Fruit fly (Drosophila melanogaster) whole organism, embryonic: Measurements from ENCODE around the gene inaE.

Source experiments
- ATbp ChIP-seq: fragments of 200-800 bp; sonication (Bioruptor generic); optimal IDR thresholded peaks from 2 replicates; lab custom pipeline; 2017; ENCODE audit warnings: missing biosample characterization, mild to moderate bottlenecking, missing genetic modification characterization, missing genetic modification reagents
- Awh ChIP-seq: fragments of 200-800 bp; sonication (Bioruptor generic); IDR thresholded peaks from 2 replicates; pipeline ENCODE4, ENCODE4 v1.3.6; 2022; ENCODE audit warnings: missing biosample characterization, missing genetic modification characterization
- Blimp-1 ChIP-seq: fragments of 200-800 bp; sonication (Bioruptor generic); optimal IDR thresholded peaks from 3 replicates; lab custom pipeline; 2018; ENCODE audit warnings: missing biosample characterization, missing genetic modification characterization, mild to moderate bottlenecking, moderate library complexity, missing genetic modification reagents
- CG11695 ChIP-seq: fragments of 200-800 bp; sonication (Bioruptor generic); IDR thresholded peaks from 3 replicates; pipeline ENCODE4 v1.3.6; 2022; ENCODE audit warnings: missing biosample characterization, missing genetic modification characterization
- CG12391 ChIP-seq: fragments of 200-800 bp; sonication (Bioruptor generic); optimal IDR thresholded peaks from 3 replicates; lab custom pipeline; 2018; ENCODE audit warnings: missing biosample characterization, mild to moderate bottlenecking, missing genetic modification characterization, moderate library complexity
- CG13296 ChIP-seq: fragments of 200-800 bp; sonication (Bioruptor generic); optimal IDR thresholded peaks from 3 replicates; lab custom pipeline; 2018; ENCODE audit warnings: missing biosample characterization, mild to moderate bottlenecking, missing genetic modification characterization
- CG17359 ChIP-seq: fragments of 200-800 bp; sonication (Bioruptor generic); optimal IDR thresholded peaks from 3 replicates; lab custom pipeline; 2018; ENCODE audit warnings: missing biosample characterization, mild to moderate bottlenecking, missing genetic modification characterization, moderate library complexity
- CG17361 ChIP-seq: fragments of 200-800 bp; sonication (Bioruptor generic); IDR thresholded peaks from 3 replicates; pipeline ENCODE4 v1.3.6; 2022; ENCODE audit warnings: missing biosample characterization, missing genetic modification characterization
- CG18599 ChIP-seq: fragments of 200-800 bp; sonication (Bioruptor generic); optimal IDR thresholded peaks from 3 replicates; lab custom pipeline; 2017; ENCODE audit warnings: missing biosample characterization, missing genetic modification characterization, mild to moderate bottlenecking, moderate library complexity, missing genetic modification reagents
- CG2712 ChIP-seq: fragments of 200-800 bp; optimal IDR thresholded peaks from 3 replicates; lab custom pipeline; 2019; ENCODE audit warnings: missing biosample characterization, mild to moderate bottlenecking, missing genetic modification characterization, moderate library complexity
- CG31441 ChIP-seq: fragments of 200-800 bp; sonication (Bioruptor generic); IDR thresholded peaks from 2 replicates; pipeline ENCODE4 v1.3.6; 2022; ENCODE audit warnings: missing biosample characterization, missing genetic modification characterization
- CG32532 ChIP-seq: fragments of 200-800 bp; sonication (Bioruptor generic); IDR thresholded peaks from 2 replicates; pipeline ENCODE4 v1.3.6; 2022; ENCODE audit warnings: missing biosample characterization, missing genetic modification characterization
- CG32772 ChIP-seq: fragments of 200-800 bp; sonication (Bioruptor generic); IDR thresholded peaks from 2 replicates; pipeline ENCODE4 v1.3.6; 2022; ENCODE audit warnings: missing biosample characterization, missing genetic modification characterization
- CG4617 ChIP-seq: fragments of 200-800 bp; sonication (Bioruptor generic); optimal IDR thresholded peaks from 3 replicates; lab custom pipeline; 2016; ENCODE audit warnings: missing biosample characterization, missing genetic modification characterization, borderline replicate concordance
- CG8388 ChIP-seq: fragments of 200-800 bp; sonication (Bioruptor generic); optimal IDR thresholded peaks from 2 replicates; lab custom pipeline; 2019; ENCODE audit warnings: missing biosample characterization, mild to moderate bottlenecking, missing genetic modification characterization, moderate library complexity
- CG9932 ChIP-seq: fragments of 200-800 bp; sonication (Bioruptor generic); IDR thresholded peaks from 2 replicates; pipeline ENCODE4 v1.3.6; 2022; ENCODE audit warnings: missing biosample characterization, missing genetic modification characterization
- Dad ChIP-seq: fragments of 200-800 bp; sonication (Bioruptor generic); optimal IDR thresholded peaks from 3 replicates; lab custom pipeline; 2016; ENCODE audit warnings: missing biosample characterization, missing genetic modification characterization
- Dbx ChIP-seq: fragments of 200-800 bp; sonication (Bioruptor generic); IDR thresholded peaks from 3 replicates; pipeline ENCODE4 v1.3.6; 2022; ENCODE audit warnings: missing biosample characterization, missing genetic modification characterization
- Drgx ChIP-seq: fragments of 200-800 bp; sonication (Bioruptor generic); IDR thresholded peaks from 2 replicates; pipeline ENCODE4 v1.3.6; 2022; ENCODE audit warnings: missing biosample characterization, missing genetic modification characterization
- E2f2 ChIP-seq: fragments of 200-800 bp; sonication (Bioruptor generic); IDR thresholded peaks from 2 replicates; pipeline ENCODE4 v1.3.6; 2022; ENCODE audit warnings: missing biosample characterization, missing genetic modification characterization
- Ets97D ChIP-seq: fragments of 200-800 bp; sonication (Bioruptor generic); optimal IDR thresholded peaks from 3 replicates; lab custom pipeline; 2016; ENCODE audit warnings: missing biosample characterization, missing genetic modification characterization
- Fer2 ChIP-seq: fragments of 200-800 bp; sonication (Bioruptor generic); optimal IDR thresholded peaks from 2 replicates; lab custom pipeline; 2018; ENCODE audit warnings: missing biosample characterization, mild to moderate bottlenecking, missing genetic modification characterization, moderate library complexity
- HLH3B ChIP-seq: fragments of 200-800 bp; sonication (Bioruptor generic); IDR thresholded peaks from 2 replicates; pipeline ENCODE4 v1.3.6; 2022; ENCODE audit warnings: missing biosample characterization, missing genetic modification characterization
- Hmr ChIP-seq: fragments of 200-800 bp; sonication (Bioruptor generic); optimal IDR thresholded peaks from 3 replicates; lab custom pipeline; 2017; ENCODE audit warnings: mild to moderate bottlenecking, missing biosample characterization, missing genetic modification reagents, missing genetic modification characterization
- Meics ChIP-seq: fragments of 200-800 bp; sonication (Bioruptor generic); optimal IDR thresholded peaks from 2 replicates; lab custom pipeline; 2017; ENCODE audit warnings: missing biosample characterization, mild to moderate bottlenecking, missing genetic modification characterization
- Oli ChIP-seq: fragments of 200-800 bp; sonication (Bioruptor generic); optimal IDR thresholded peaks from 2 replicates; lab custom pipeline; 2018; ENCODE audit warnings: missing biosample characterization, mild to moderate bottlenecking, missing genetic modification characterization, moderate library complexity
- Optix ChIP-seq: fragments of 200-800 bp; sonication (Bioruptor generic); IDR thresholded peaks from 3 replicates; pipeline ENCODE4 v1.3.6; 2022; ENCODE audit warnings: missing biosample characterization, missing genetic modification characterization
- PHDP ChIP-seq: fragments of 200-800 bp; sonication (Bioruptor generic); optimal IDR thresholded peaks from 3 replicates; lab custom pipeline; 2018; ENCODE audit warnings: missing biosample characterization, mild to moderate bottlenecking, missing genetic modification characterization, moderate library complexity
- Rfx ChIP-seq: fragments of 200-800 bp; sonication (Bioruptor generic); IDR thresholded peaks from 2 replicates; pipeline ENCODE4 v1.3.6; 2022; ENCODE audit warnings: missing biosample characterization, missing genetic modification characterization
- Sox102F ChIP-seq: fragments of 200-800 bp; sonication (Bioruptor generic); optimal IDR thresholded peaks from 2 replicates; lab custom pipeline; 2018; ENCODE audit warnings: missing biosample characterization, mild to moderate bottlenecking, missing genetic modification characterization, moderate library complexity
- Xrp1 ChIP-seq: fragments of 200-800 bp; sonication (Bioruptor generic); IDR thresholded peaks from 2 replicates; pipeline ENCODE4 v1.3.6; 2022; ENCODE audit warnings: missing biosample characterization, missing genetic modification characterization
- amos ChIP-seq: fragments of 200-800 bp; sonication (Bioruptor generic); IDR thresholded peaks from 2 replicates; pipeline ENCODE4 v1.3.6; 2022; ENCODE audit warnings: missing biosample characterization, missing genetic modification characterization; ENCODE audit not compliant: partially characterized antibody
- ara ChIP-seq: fragments of 200-800 bp; sonication (Bioruptor generic); IDR thresholded peaks from 2 replicates; pipeline ENCODE4 v1.3.6; 2022; ENCODE audit warnings: missing biosample characterization, missing genetic modification characterization
- dmrt99B ChIP-seq: fragments of 200-800 bp; sonication (Bioruptor generic); optimal IDR thresholded peaks from 2 replicates; lab custom pipeline; 2018; ENCODE audit warnings: missing biosample characterization, mild to moderate bottlenecking, missing genetic modification characterization, moderate library complexity
- dysf ChIP-seq: fragments of 200-800 bp; sonication (Bioruptor generic); IDR thresholded peaks from 3 replicates; pipeline ENCODE4 v1.3.6; 2022; ENCODE audit warnings: missing biosample characterization, missing genetic modification characterization
- ewg ChIP-seq: fragments of 200-800 bp; sonication (Bioruptor generic); optimal IDR thresholded peaks from 3 replicates; lab custom pipeline; 2017; ENCODE audit warnings: mild to moderate bottlenecking, missing biosample characterization, missing genetic modification reagents, missing genetic modification characterization
- ftz-f1 ChIP-seq: fragments of 200-800 bp; sonication (Bioruptor generic); optimal IDR thresholded peaks from 2 replicates; lab custom pipeline; 2016; ENCODE audit warnings: missing biosample characterization, missing genetic modification characterization
- grau ChIP-seq: fragments of 200-800 bp; optimal IDR thresholded peaks from 3 replicates; lab custom pipeline; 2019; ENCODE audit warnings: missing biosample characterization, mild to moderate bottlenecking, missing genetic modification characterization, moderate library complexity
- lab ChIP-seq: fragments of 200-800 bp; sonication (Bioruptor generic); optimal IDR thresholded peaks from 3 replicates; lab custom pipeline; 2017; ENCODE audit warnings: missing biosample characterization, missing genetic modification characterization, mild to moderate bottlenecking, moderate library complexity, missing genetic modification reagents
- onecut ChIP-seq: fragments of 200-800 bp; sonication (Bioruptor generic); IDR thresholded peaks from 2 replicates; pipeline ENCODE4 v1.3.6; 2022; ENCODE audit warnings: missing biosample characterization, missing genetic modification characterization
- pan ChIP-seq, 4 experiments: fragments of >200 bp in 3 of 4; fragments of 200-800 bp in 1 of 4; sonication (Bioruptor generic) in 1 of 4; optimal IDR thresholded peaks in 3 of 4; IDR thresholded peaks in 1 of 4; 2 replicates each; pipeline versions ENCODE4 v1.3.6 to Lab custom; 2017 to 2022; ENCODE audit warnings: missing biosample characterization in 2 of 4, missing genetic modification characterization in 2 of 4, mixed read lengths in 1 of 4
- row ChIP-seq: fragments of 200-800 bp; sonication (Bioruptor generic); IDR thresholded peaks from 3 replicates; pipeline ENCODE4 v1.3.6; 2022; ENCODE audit warnings: missing biosample characterization, missing genetic modification characterization
- slbo ChIP-seq: fragments of 200-800 bp; sonication (Bioruptor generic); IDR thresholded peaks from 2 replicates; pipeline ENCODE4 v1.3.6; 2022; ENCODE audit warnings: missing biosample characterization, missing genetic modification characterization
- stc ChIP-seq: fragments of 200-800 bp; sonication (Bioruptor generic); IDR thresholded peaks from 2 replicates; pipeline ENCODE4 v1.3.6; 2022; ENCODE audit warnings: missing biosample characterization, missing genetic modification characterization
- unc-4 ChIP-seq: fragments of 200-800 bp; sonication (Bioruptor generic); IDR thresholded peaks from 2 replicates; pipeline ENCODE4 v1.3.6; 2022; ENCODE audit warnings: missing biosample characterization, missing genetic modification characterization; ENCODE audit not compliant: partially characterized antibody
- vvl ChIP-seq: fragments of 200-800 bp; sonication (Bioruptor generic); IDR thresholded peaks from 2 replicates; pipeline ENCODE4 v1.3.6; 2022; ENCODE audit warnings: missing biosample characterization, missing genetic modification characterization
- zf30C ChIP-seq: fragments of 200-800 bp; sonication (Bioruptor generic); optimal IDR thresholded peaks from 3 replicates; lab custom pipeline; 2018; ENCODE audit warnings: missing biosample characterization, mild to moderate bottlenecking, missing genetic modification characterization

Gene inaE

DNA sequence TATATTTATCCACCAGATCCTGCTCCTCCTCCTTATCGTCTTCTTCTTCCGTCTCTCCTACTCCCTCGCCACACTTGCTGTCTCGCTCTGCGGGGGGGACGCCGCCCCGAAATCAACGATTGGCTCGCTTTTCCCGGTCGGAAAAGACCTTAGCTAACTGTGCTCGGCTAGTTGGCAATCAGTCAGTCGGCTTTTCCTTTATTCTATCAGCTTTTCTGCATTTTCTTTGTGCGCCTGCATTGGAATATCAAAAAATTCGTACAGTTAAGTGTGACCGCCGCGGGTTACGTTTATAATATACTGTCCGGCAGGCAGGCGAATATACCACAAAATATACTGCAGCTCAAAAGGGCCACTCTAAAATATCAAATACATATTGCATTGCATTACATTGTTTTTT lies 46.5 kb downstream of the inaE start, which contains the start of gene jub (continued):
- TF ChIP-seq Ets97D (GFP tag; lab: Kevin White, UChicago) (peak; percentile 18), unc-4 (GFP tag; lab: Robert Waterston, UW) (no peak), ewg (GFP tag; lab: Kevin White, UChicago) (no peak), CG13296 (GFP tag; lab: Kevin White, UChicago) (no peak), zf30C (GFP tag; lab: Kevin White, UChicago) (no peak), CG4617 (GFP tag; lab: Kevin White, UChicago) (peak; percentile 98), amos (no peak), CG17361 (GFP tag; lab: Robert Waterston, UW) (no peak)

DNA sequence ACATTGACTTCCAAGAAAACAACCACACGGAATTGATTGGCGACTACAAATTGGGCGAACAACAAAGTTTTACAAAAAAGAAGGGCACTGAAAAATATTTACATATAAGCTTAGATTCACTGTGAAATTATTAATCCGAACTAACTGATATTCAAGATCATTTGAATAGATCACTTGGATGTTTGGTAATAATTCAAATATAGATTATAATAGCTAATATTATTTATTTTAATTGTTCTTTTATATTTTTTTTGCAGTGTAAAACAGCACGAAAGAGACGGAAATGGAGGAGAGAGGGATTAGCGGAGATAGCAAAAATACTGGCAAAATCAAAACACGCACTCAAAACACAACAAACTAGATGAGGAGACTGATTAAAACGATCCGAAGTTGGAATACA lies 54.7 kb downstream of the inaE start:
- peak; percentile 53 for TF ChIP-seq Drgx
- peak; percentile 39 for TF ChIP-seq CG2712 (tag; lab: Kevin White, UChicago)
- 0 out of 2 replicates have a peak, but pooled peaks have one; percentile 27 for TF ChIP-seq vvl (GFP tag; lab: Robert Waterston, UW)
- TF ChIP-seq onecut (GFP tag; lab: Robert Waterston, UW) = no peak
- peak; percentile 42 for TF ChIP-seq Sox102F (GFP tag; lab: Kevin White, UChicago)
- TF ChIP-seq pan (optimal IDR thresholded peaks at IDR 0.05; lab: Kevin White, UChicago) = no peak
- peak in 1 of 2 experiments; percentile 45 for TF ChIP-seq pan (GFP tag; optimal IDR thresholded peaks at IDR 0.05 in 1 of 2, IDR thresholded peaks at IDR 0.05 in 1 of 2)
- TF ChIP-seq stc = peak; percentile 35; the same call in 1 of the 2 replicates
- peak; percentile 3 for TF ChIP-seq CG17359
- peak; percentile 16 for TF ChIP-seq Meics
- no peak for TF ChIP-seq ftz-f1 (GFP tag; lab: Kevin White, UChicago)
- TF ChIP-seq HLH3B (GFP tag; lab: Robert Waterston, UW) = 0 out of 2 replicates have a peak, but pooled peaks have one; percentile 8
- no peak for TF ChIP-seq ATbp (GFP tag; lab: Kevin White, UChicago)
- TF ChIP-seq CG8388 (GFP tag; lab: Kevin White, UChicago) = peak; percentile 1
- no peak for TF ChIP-seq Optix (GFP tag; lab: Robert Waterston, UW)
- peak; percentile 39; the same call in 1 of the 2 replicates for TF ChIP-seq Rfx
- peak; percentile 49; the same call in 2 of the 3 replicates for TF ChIP-seq row
- peak; percentile 52 for TF ChIP-seq slbo
- TF ChIP-seq E2f2 = peak; percentile 18; the same call in 1 of the 2 replicates
- peak; percentile 23 for TF ChIP-seq CG18599 (GFP tag; lab: Kevin White, UChicago)
- TF ChIP-seq dmrt99B (tag; lab: Kevin White, UChicago) = peak; percentile 34
- peak; percentile 11 for TF ChIP-seq Hmr (GFP tag; lab: Kevin White, UChicago)
- no peak for TF ChIP-seq CG13296 (GFP tag; lab: Kevin White, UChicago)
- TF ChIP-seq lab = peak; percentile 16
- no peak for TF ChIP-seq ara (GFP tag; lab: Robert Waterston, UW)
- no peak for TF ChIP-seq Fer2 (tag; lab: Kevin White, UChicago)
- TF ChIP-seq dysf (GFP tag; lab: Robert Waterston, UW) = peak; percentile 29; the same call in 1 of the 3 replicates
- TF ChIP-seq CG9932 (GFP tag; lab: Robert Waterston, UW) = peak; percentile 8; the same call in 1 of the 2 replicates
- TF ChIP-seq CG31441 (GFP tag; lab: Robert Waterston, UW) = no peak
- TF ChIP-seq CG32772 (GFP tag; lab: Robert Waterston, UW) = 0 out of 2 replicates have a peak, but pooled peaks have one; percentile 29
- peak; percentile 30; the same call in 1 of the 2 replicates for TF ChIP-seq CG32532 (GFP tag; lab: Robert Waterston, UW)
- 0 out of 3 replicates have a peak, but pooled peaks have one; percentile 19 for TF ChIP-seq CG11695 (GFP tag; lab: Robert Waterston, UW)
- peak; percentile 9 for TF ChIP-seq PHDP (tag; lab: Kevin White, UChicago)
- TF ChIP-seq Dbx (GFP tag; lab: Robert Waterston, UW) = 0 out of 3 replicates have a peak, but pooled peaks have one; percentile 17
- TF ChIP-seq grau (tag; lab: Kevin White, UChicago) = peak; percentile 39
- TF ChIP-seq Awh (GFP tag; lab: Robert Waterston, UW) = no peak
- 0 out of 2 replicates have a peak, but pooled peaks have one; percentile 16 for TF ChIP-seq Xrp1 (GFP tag; lab: Robert Waterston, UW)
- TF ChIP-seq Oli = peak; percentile 16
- TF ChIP-seq CG12391 (tag; lab: Kevin White, UChicago) = peak; percentile 12
- no peak for TF ChIP-seq Dad (GFP tag; lab: Kevin White, UChicago)
- peak; percentile 12 for TF ChIP-seq Blimp-1 (GFP tag; lab: Kevin White, UChicago)
